Worm (Caenorhabditis elegans) whole organism, mixed stage, embryonic: ENCODE data around the gene ZK1086.3.

ENCODE experiments used
- elt-3 ChIP-seq: fragments of 150-350 bp; optimal IDR thresholded peaks from 2 replicates; lab custom pipeline; 2014; ENCODE audit warnings: missing biosample characterization, missing genetic modification characterization
- snpc-4 ChIP-seq: fragments of 150-350 bp; optimal IDR thresholded peaks from 2 replicates; lab custom pipeline; 2014; ENCODE audit warnings: missing biosample characterization, missing genetic modification characterization
- zip-8 ChIP-seq: fragments of 150-350 bp; optimal IDR thresholded peaks from 2 replicates; lab custom pipeline; 2014; ENCODE audit warnings: missing biosample characterization, missing genetic modification characterization
- ztf-11 ChIP-seq: fragments of 150-350 bp; optimal IDR thresholded peaks from 2 replicates; lab custom pipeline; 2014; ENCODE audit warnings: missing biosample characterization, missing genetic modification characterization

- TF ChIP-seq zip-8 (tag; lab: Kevin White, UChicago) (no peak), snpc-4 (tag; lab: Kevin White, UChicago) (no peak), ztf-11 (no peak), elt-3 (tag; lab: Kevin White, UChicago) (no peak)
Observed at ce11 chrX:13745558-13745957, 45.1 kb upstream of the ZK1086.3 start.
